Worm (Caenorhabditis elegans) whole organism, early embryonic: ENCODE results near the gene coq-6.

Experiments
- F13C5.2 ChIP-seq: sonication (generic microtip); optimal IDR thresholded peaks from 2 replicates; lab custom pipeline; 2017; ENCODE audit warnings: mild to moderate bottlenecking, missing genetic modification characterization, inconsistent platforms, missing compliant biosample characterization
- ama-1 ChIP-seq: fragments of 150-350 bp; optimal IDR thresholded peaks from 2 replicates; lab custom pipeline; 2014
- ceh-36 ChIP-seq: sonication (generic microtip); optimal IDR thresholded peaks from 2 replicates; lab custom pipeline; 2016; ENCODE audit warnings: missing genetic modification characterization, inconsistent platforms, missing compliant biosample characterization
- ets-7 ChIP-seq: sonication (generic microtip); optimal IDR thresholded peaks from 2 replicates; lab custom pipeline; 2016; ENCODE audit warnings: missing genotype, missing genetic modification characterization, missing compliant biosample characterization
- hmbx-1 ChIP-seq: sonication (generic microtip); optimal IDR thresholded peaks from 2 replicates; lab custom pipeline; 2016; ENCODE audit warnings: mild to moderate bottlenecking, missing genetic modification characterization, missing compliant biosample characterization
- sea-1 ChIP-seq: fragments of 200-800 bp; sonication (Bioruptor generic); conservative IDR thresholded peaks from 2 replicates; pipeline ENCODE4 v1.3.6; 2022; ENCODE audit warnings: missing genetic modification characterization, missing compliant biosample characterization
- tbx-11 ChIP-seq: fragments of 200-800 bp; sonication (Bioruptor generic); IDR thresholded peaks from 2 replicates; pipeline ENCODE4 v1.3.6; 2022; ENCODE audit warnings: missing genetic modification characterization, missing compliant biosample characterization
- tbx-37 ChIP-seq: fragments of 200-800 bp; sonication (Bioruptor generic); conservative IDR thresholded peaks from 2 replicates; pipeline ENCODE4 v1.3.6; 2022; ENCODE audit warnings: missing genetic modification reagents, missing genetic modification characterization, missing compliant biosample characterization
- tra-4 ChIP-seq: sonication (generic microtip); optimal IDR thresholded peaks from 2 replicates; lab custom pipeline; 2017; ENCODE audit warnings: missing genetic modification characterization, missing compliant biosample characterization

coq-6 gene

ce11 chrV:9386143-9386542 is 49.6 kb downstream of the coq-6 start, which contains the start of gene hum-2:
Gene hum-2, plus strand, starts transcription at chrV:9386175.
- no peak for TF ChIP-seq ets-7
- no peak for TF ChIP-seq sea-1 (GFP tag; lab: Robert Waterston, UW)
- no peak for TF ChIP-seq ceh-36 (tag; lab: Kevin White, UChicago)
- no peak for TF ChIP-seq hmbx-1 (tag; lab: Kevin White, UChicago)
- TF ChIP-seq tra-4 (tag; lab: Kevin White, UChicago), result no peak
- no peak for TF ChIP-seq tbx-37 (GFP tag; lab: Robert Waterston, UW)
- no peak for TF ChIP-seq ama-1 (lab: Kevin White, UChicago)
- TF ChIP-seq tbx-11 (GFP tag; lab: Robert Waterston, UW), result no peak
- TF ChIP-seq F13C5.2, result no peak
